Fruit fly (Drosophila melanogaster) whole organism, embryonic: ENCODE data around the gene CG32369.

Experiments
- Bgb ChIP-seq: fragments of 200-800 bp; sonication (Bioruptor generic); IDR thresholded peaks from 2 replicates; pipeline ENCODE4 v1.3.6; 2022; ENCODE audit warnings: missing biosample characterization, missing genetic modification characterization; ENCODE audit not compliant: partially characterized antibody
- CG10543 ChIP-seq: fragments of 200-800 bp; sonication (Bioruptor generic); optimal IDR thresholded peaks from 3 replicates; lab custom pipeline; 2017; ENCODE audit warnings: missing biosample characterization, mild to moderate bottlenecking, missing genetic modification characterization, moderate library complexity
- CG10654 ChIP-seq: fragments of 200-800 bp; sonication (Bioruptor generic); optimal IDR thresholded peaks from 2 replicates; lab custom pipeline; 2016; ENCODE audit warnings: missing biosample characterization, missing genetic modification characterization
- CG11723 ChIP-seq: fragments of 200-800 bp; sonication (Bioruptor generic); optimal IDR thresholded peaks from 2 replicates; lab custom pipeline; 2017; ENCODE audit warnings: missing biosample characterization, mild to moderate bottlenecking, missing genetic modification characterization
- CG1529 ChIP-seq: fragments of 200-800 bp; sonication (Bioruptor generic); optimal IDR thresholded peaks from 3 replicates; lab custom pipeline; 2018; ENCODE audit warnings: missing biosample characterization, missing genetic modification characterization
- CG16779 ChIP-seq: fragments of 200-800 bp; sonication (Bioruptor generic); IDR thresholded peaks from 2 replicates; pipeline ENCODE4 v1.3.6; 2022; ENCODE audit warnings: missing biosample characterization, missing genetic modification characterization
- CG16863 ChIP-seq: fragments of 200-800 bp; sonication (Bioruptor generic); optimal IDR thresholded peaks from 3 replicates; lab custom pipeline; 2016; ENCODE audit warnings: missing biosample characterization, missing genetic modification characterization
- CG17912 ChIP-seq: fragments of 200-800 bp; sonication (Bioruptor generic); optimal IDR thresholded peaks from 2 replicates; lab custom pipeline; 2018; ENCODE audit warnings: missing biosample characterization, mild to moderate bottlenecking, missing genetic modification characterization
- CG2712 ChIP-seq: fragments of 200-800 bp; optimal IDR thresholded peaks from 3 replicates; lab custom pipeline; 2019; ENCODE audit warnings: missing biosample characterization, mild to moderate bottlenecking, missing genetic modification characterization, moderate library complexity
- CG2889 ChIP-seq: fragments of 200-800 bp; sonication (Bioruptor generic); IDR thresholded peaks from 3 replicates; pipeline ENCODE4 v1.3.6; 2022; ENCODE audit warnings: missing biosample characterization, missing genetic modification characterization
- CG30403 ChIP-seq: fragments of 200-800 bp; sonication (Bioruptor generic); optimal IDR thresholded peaks from 3 replicates; lab custom pipeline; 2016; ENCODE audit warnings: missing biosample characterization, missing genetic modification characterization
- CG3065 ChIP-seq: fragments of 200-800 bp; sonication (Bioruptor generic); optimal IDR thresholded peaks from 2 replicates; lab custom pipeline; 2016; ENCODE audit warnings: missing biosample characterization, missing genetic modification characterization
- CG3163 ChIP-seq: fragments of 200-800 bp; sonication (Bioruptor generic); optimal IDR thresholded peaks from 3 replicates; lab custom pipeline; 2016; ENCODE audit warnings: missing biosample characterization, missing genetic modification characterization
- CG32767 ChIP-seq: fragments of 200-800 bp; sonication (Bioruptor generic); IDR thresholded peaks from 2 replicates; pipeline ENCODE4 v1.3.6; 2022; ENCODE audit warnings: missing biosample characterization, missing genetic modification characterization
- CG3407 ChIP-seq: fragments of 200-800 bp; sonication (Bioruptor generic); optimal IDR thresholded peaks from 2 replicates; lab custom pipeline; 2018; ENCODE audit warnings: missing biosample characterization, mild to moderate bottlenecking, missing genetic modification characterization
- CG3995 ChIP-seq: fragments of 200-800 bp; sonication (Bioruptor generic); optimal IDR thresholded peaks from 3 replicates; lab custom pipeline; 2016; ENCODE audit warnings: missing biosample characterization, missing genetic modification characterization
- CG6765 ChIP-seq: fragments of 200-800 bp; sonication (Bioruptor generic); optimal IDR thresholded peaks from 3 replicates; lab custom pipeline; 2017; ENCODE audit warnings: missing biosample characterization, mild to moderate bottlenecking, missing genetic modification characterization
- CG9609 ChIP-seq: fragments of 200-800 bp; sonication (Bioruptor generic); optimal IDR thresholded peaks from 3 replicates; lab custom pipeline; 2016; ENCODE audit warnings: missing biosample characterization, missing genetic modification characterization
- CG9727 ChIP-seq: fragments of 200-800 bp; sonication (Bioruptor generic); optimal IDR thresholded peaks from 3 replicates; lab custom pipeline; 2017; ENCODE audit warnings: missing biosample characterization, mild to moderate bottlenecking, missing genetic modification characterization
- Fer3 ChIP-seq: fragments of 200-800 bp; sonication (Bioruptor generic); optimal IDR thresholded peaks from 2 replicates; lab custom pipeline; 2018; ENCODE audit warnings: missing biosample characterization, mild to moderate bottlenecking, missing genetic modification characterization, moderate library complexity
- Gsc ChIP-seq: fragments of 200-800 bp; sonication (Bioruptor generic); IDR thresholded peaks from 2 replicates; pipeline ENCODE4 v1.3.6; 2022; ENCODE audit warnings: missing biosample characterization, missing genetic modification characterization
- H2.0 ChIP-seq: fragments of 200-800 bp; sonication (Bioruptor generic); IDR thresholded peaks from 2 replicates; pipeline ENCODE4 v1.3.6; 2022; ENCODE audit warnings: missing biosample characterization, missing genetic modification characterization
- HHEX ChIP-seq: fragments of 200-800 bp; sonication (Bioruptor generic); optimal IDR thresholded peaks from 3 replicates; lab custom pipeline; 2017; ENCODE audit warnings: missing biosample characterization, mild to moderate bottlenecking, missing genetic modification characterization, missing genetic modification reagents
- Hr51 ChIP-seq, 2 experiments: fragments of 200-800 bp; sonication (Bioruptor generic); optimal IDR thresholded peaks; 2 replicates in 1 of 2; 3 replicates in 1 of 2; lab custom pipeline; 2016 to 2018; ENCODE audit warnings: missing biosample characterization in 2 of 2, missing genetic modification characterization in 2 of 2, mild to moderate bottlenecking in 1 of 2, moderate library complexity in 1 of 2
- Kr ChIP-seq: fragments of 200-800 bp; sonication (Bioruptor generic); optimal IDR thresholded peaks from 2 replicates; lab custom pipeline; 2017; ENCODE audit warnings: missing biosample characterization, mild to moderate bottlenecking, missing genetic modification characterization
- Meics ChIP-seq: fragments of 200-800 bp; sonication (Bioruptor generic); optimal IDR thresholded peaks from 2 replicates; lab custom pipeline; 2017; ENCODE audit warnings: missing biosample characterization, mild to moderate bottlenecking, missing genetic modification characterization
- PHDP ChIP-seq: fragments of 200-800 bp; sonication (Bioruptor generic); optimal IDR thresholded peaks from 3 replicates; lab custom pipeline; 2018; ENCODE audit warnings: missing biosample characterization, mild to moderate bottlenecking, missing genetic modification characterization, moderate library complexity
- Sox102F ChIP-seq: fragments of 200-800 bp; sonication (Bioruptor generic); optimal IDR thresholded peaks from 2 replicates; lab custom pipeline; 2018; ENCODE audit warnings: missing biosample characterization, mild to moderate bottlenecking, missing genetic modification characterization, moderate library complexity
- Taf1 ChIP-seq: fragments of 200-800 bp; sonication (Bioruptor generic); IDR thresholded peaks from 2 replicates; pipeline ENCODE4 v1.3.6; 2022; ENCODE audit warnings: missing biosample characterization, missing genetic modification characterization
- ac ChIP-seq: fragments of 200-800 bp; sonication (Bioruptor generic); optimal IDR thresholded peaks from 3 replicates; lab custom pipeline; 2017; ENCODE audit warnings: missing biosample characterization, mild to moderate bottlenecking, missing genetic modification characterization
- caup ChIP-seq: fragments of 200-800 bp; sonication (Bioruptor generic); optimal IDR thresholded peaks from 3 replicates; lab custom pipeline; 2017; ENCODE audit warnings: missing biosample characterization, mild to moderate bottlenecking, missing genetic modification characterization, moderate library complexity; ENCODE audit not compliant: severe bottlenecking
- chn ChIP-seq: fragments of 200-800 bp; sonication (Bioruptor generic); optimal IDR thresholded peaks from 2 replicates; lab custom pipeline; 2016; ENCODE audit warnings: missing biosample characterization, missing genetic modification characterization
- dati ChIP-seq: fragments of 200-800 bp; sonication (Bioruptor generic); IDR thresholded peaks from 2 replicates; pipeline ENCODE4 v1.3.6; 2022; ENCODE audit warnings: missing biosample characterization, missing genetic modification characterization
- en ChIP-seq: fragments of 200-800 bp; sonication (Bioruptor generic); optimal IDR thresholded peaks from 2 replicates; lab custom pipeline; 2016; ENCODE audit warnings: missing biosample characterization, missing genetic modification characterization
- grau ChIP-seq: fragments of 200-800 bp; optimal IDR thresholded peaks from 3 replicates; lab custom pipeline; 2019; ENCODE audit warnings: missing biosample characterization, mild to moderate bottlenecking, missing genetic modification characterization, moderate library complexity
- inv ChIP-seq: fragments of 200-800 bp; sonication (Bioruptor generic); IDR thresholded peaks from 2 replicates; pipeline ENCODE4 v1.3.6; 2022; ENCODE audit warnings: missing biosample characterization, missing genetic modification characterization; ENCODE audit not compliant: partially characterized antibody
- lov ChIP-seq, 2 experiments: fragments of 200-800 bp in 1 of 2; fragments of >200 bp in 1 of 2; sonication (Bioruptor generic) in 1 of 2; IDR thresholded peaks in 1 of 2; optimal IDR thresholded peaks in 1 of 2; 2 replicates in 1 of 2; 3 replicates in 1 of 2; pipeline versions ENCODE4 v1.3.6 to Lab custom; 2017 to 2022; ENCODE audit warnings: missing biosample characterization in 1 of 2, missing genetic modification characterization in 1 of 2
- nerfin-2 ChIP-seq: fragments of 200-800 bp; sonication (Bioruptor generic); IDR thresholded peaks from 2 replicates; pipeline ENCODE4 v1.3.6; 2022; ENCODE audit warnings: missing biosample characterization, missing genetic modification characterization; ENCODE audit not compliant: partially characterized antibody
- oc ChIP-seq: fragments of 200-800 bp; sonication (Bioruptor generic); optimal IDR thresholded peaks from 2 replicates; lab custom pipeline; 2018; ENCODE audit warnings: missing biosample characterization, mild to moderate bottlenecking, missing genetic modification characterization, moderate library complexity
- pfk ChIP-seq: fragments of 200-800 bp; sonication (Bioruptor generic); optimal IDR thresholded peaks from 2 replicates; lab custom pipeline; 2018; ENCODE audit warnings: missing biosample characterization, mild to moderate bottlenecking, missing genetic modification characterization, moderate library complexity
- pnt ChIP-seq: fragments of 200-800 bp; sonication (Bioruptor generic); optimal IDR thresholded peaks from 3 replicates; lab custom pipeline; 2016; ENCODE audit warnings: missing biosample characterization, missing genetic modification characterization
- pros ChIP-seq: fragments of 200-800 bp; sonication (Bioruptor generic); optimal IDR thresholded peaks from 3 replicates; lab custom pipeline; 2019; ENCODE audit warnings: missing biosample characterization, mild to moderate bottlenecking, missing genetic modification characterization, moderate library complexity
- sd ChIP-seq: fragments of 200-800 bp; sonication (Bioruptor generic); optimal IDR thresholded peaks from 3 replicates; lab custom pipeline; 2018; ENCODE audit warnings: missing biosample characterization, mild to moderate bottlenecking, missing genetic modification characterization, moderate library complexity
- stc ChIP-seq: fragments of 200-800 bp; sonication (Bioruptor generic); IDR thresholded peaks from 2 replicates; pipeline ENCODE4 v1.3.6; 2022; ENCODE audit warnings: missing biosample characterization, missing genetic modification characterization
- sug ChIP-seq: fragments of 200-800 bp; optimal IDR thresholded peaks from 2 replicates; lab custom pipeline; 2019; ENCODE audit warnings: missing biosample characterization, mild to moderate bottlenecking, missing genetic modification characterization, moderate library complexity
- tup ChIP-seq: fragments of 200-800 bp; sonication (Bioruptor generic); optimal IDR thresholded peaks from 2 replicates; lab custom pipeline; 2016; ENCODE audit warnings: missing biosample characterization, mild to moderate bottlenecking, missing genetic modification characterization, moderate library complexity
- z ChIP-seq: fragments of 200-800 bp; sonication (Bioruptor generic); IDR thresholded peaks from 3 replicates; pipeline ENCODE4 v1.3.6; 2022; ENCODE audit warnings: missing biosample characterization, missing genetic modification characterization
- zfh1 ChIP-seq: fragments of 200-800 bp; sonication (Bioruptor generic); IDR thresholded peaks from 3 replicates; pipeline ENCODE4 v1.3.6; 2022; ENCODE audit warnings: missing biosample characterization, missing genetic modification characterization

CG32369 gene

dm6 chr3L:7759835-7760780 lies 49.5 kb downstream of the CG32369 start, which contains the start of gene Hn (continued):
- TF ChIP-seq pros (no peak), en (GFP tag; lab: Kevin White, UChicago) (no peak), CG3995 (GFP tag; lab: Kevin White, UChicago) (no peak), z (GFP tag; lab: Robert Waterston, UW) (no peak), H2.0 (GFP tag; lab: Robert Waterston, UW) (no peak), tup (GFP tag; lab: Kevin White, UChicago) (no peak), inv (no peak), CG2712 (tag; lab: Kevin White, UChicago) (no peak), oc (tag; lab: Kevin White, UChicago) (no peak), grau (tag; lab: Kevin White, UChicago) (no peak), CG10654 (GFP tag; lab: Kevin White, UChicago) (no peak), Gsc (GFP tag; lab: Robert Waterston, UW) (no peak), CG30403 (GFP tag; lab: Kevin White, UChicago) (peak; percentile 8), lov (optimal IDR thresholded peaks at IDR 0.05; lab: Kevin White, UChicago) (no peak), lov (GFP tag; IDR thresholded peaks at IDR 0.05; lab: Robert Waterston, UW) (no peak), CG1529 (GFP tag; lab: Kevin White, UChicago) (no peak), CG16863 (GFP tag; lab: Kevin White, UChicago) (no peak), Meics (GFP tag; lab: Kevin White, UChicago) (no peak), CG32767 (GFP tag; lab: Robert Waterston, UW) (no peak), CG11723 (GFP tag; lab: Kevin White, UChicago) (no peak), Fer3 (tag; lab: Kevin White, UChicago) (no peak), Bgb (no peak), CG3407 (GFP tag; lab: Kevin White, UChicago) (no peak), CG3163 (GFP tag; lab: Kevin White, UChicago) (no peak), CG10543 (GFP tag; lab: Kevin White, UChicago) (peak; percentile 20), pnt (GFP tag; lab: Kevin White, UChicago) (no peak), pfk (GFP tag; lab: Kevin White, UChicago) (no peak), CG17912 (GFP tag; lab: Kevin White, UChicago) (no peak), Kr (no peak), nerfin-2 (GFP tag; lab: Robert Waterston, UW) (no peak), caup (GFP tag; lab: Kevin White, UChicago) (peak; percentile 4), CG16779 (GFP tag; lab: Robert Waterston, UW) (no peak), sd (tag; lab: Kevin White, UChicago) (no peak), HHEX (no peak), CG9727 (GFP tag; lab: Kevin White, UChicago) (no peak), CG3065 (GFP tag; lab: Kevin White, UChicago) (no peak), CG6765 (no peak), Taf1 (no peak; the same call in 1 of the 2 replicates), CG9609 (GFP tag; lab: Kevin White, UChicago) (no peak), CG2889 (no peak), Hr51 (GFP tag; optimal IDR thresholded peaks at IDR 0.05; lab: Kevin White, UChicago) (no peak), PHDP (tag; lab: Kevin White, UChicago) (no peak), zfh1 (no peak), stc (no peak), dati (no peak), chn (GFP tag; lab: Kevin White, UChicago) (no peak), sug (tag; lab: Kevin White, UChicago) (peak; percentile 96), ac (no peak), Sox102F (GFP tag; lab: Kevin White, UChicago) (no peak)
